Worm (Caenorhabditis elegans): ENCODE data around the gene mrpl-22.

ce11 chrIII:10586243-10586642 is 29.0 kb upstream of the mrpl-22 start, which contains the start of gene Y45F3A.5:
- TF ChIP-seq unc-39 (tag; optimal IDR thresholded peaks at IDR 0.05) (no peak), ceh-82 (tag; optimal IDR thresholded peaks at IDR 0.05) (no peak), nhr-25 (tag; optimal IDR thresholded peaks at IDR 0.05) (no peak), nhr-77 (tag; optimal IDR thresholded peaks at IDR 0.05) (no peak), R02D3.7 (tag; optimal IDR thresholded peaks at IDR 0.05) (no peak)

All from whole organism, L3 larva.